Fruit fly (Drosophila melanogaster) whole organism, embryonic: Measurements from ENCODE around the gene CG6724.

Source experiments
- Bgb ChIP-seq: fragments of 200-800 bp; sonication (Bioruptor generic); IDR thresholded peaks from 2 replicates; pipeline ENCODE4 v1.3.6; 2022; ENCODE audit warnings: missing biosample characterization, missing genetic modification characterization; ENCODE audit not compliant: partially characterized antibody
- CG10979 ChIP-seq: fragments of 200-800 bp; sonication (Bioruptor generic); optimal IDR thresholded peaks from 2 replicates; lab custom pipeline; 2018; ENCODE audit warnings: missing biosample characterization, mild to moderate bottlenecking, missing genetic modification characterization, moderate library complexity
- CG13287 ChIP-seq: fragments of 200-800 bp; sonication (Bioruptor generic); IDR thresholded peaks from 2 replicates; pipeline ENCODE4 v1.3.6; 2022; ENCODE audit warnings: missing biosample characterization, missing genetic modification characterization; ENCODE audit not compliant: partially characterized antibody
- CG13624 ChIP-seq: fragments of 200-800 bp; sonication (Bioruptor generic); optimal IDR thresholded peaks from 2 replicates; lab custom pipeline; 2016; ENCODE audit warnings: missing biosample characterization, missing genetic modification characterization
- CG18599 ChIP-seq: fragments of 200-800 bp; sonication (Bioruptor generic); optimal IDR thresholded peaks from 3 replicates; lab custom pipeline; 2017; ENCODE audit warnings: missing biosample characterization, missing genetic modification characterization, mild to moderate bottlenecking, moderate library complexity, missing genetic modification reagents
- CG18619 ChIP-seq: fragments of 200-800 bp; sonication (Bioruptor generic); optimal IDR thresholded peaks from 3 replicates; lab custom pipeline; 2017; ENCODE audit warnings: missing biosample characterization, mild to moderate bottlenecking, missing genetic modification characterization
- CG31388 ChIP-seq: fragments of 200-800 bp; sonication (Bioruptor generic); optimal IDR thresholded peaks from 2 replicates; lab custom pipeline; 2016; ENCODE audit warnings: missing biosample characterization, missing genetic modification characterization
- CG3163 ChIP-seq: fragments of 200-800 bp; sonication (Bioruptor generic); optimal IDR thresholded peaks from 3 replicates; lab custom pipeline; 2016; ENCODE audit warnings: missing biosample characterization, missing genetic modification characterization
- CG3281 ChIP-seq: fragments of 200-800 bp; sonication (Bioruptor generic); optimal IDR thresholded peaks from 3 replicates; lab custom pipeline; 2017; ENCODE audit warnings: missing biosample characterization, mild to moderate bottlenecking, missing genetic modification characterization
- CG6175 ChIP-seq: fragments of 200-800 bp; sonication (Bioruptor generic); IDR thresholded peaks from 3 replicates; pipeline ENCODE4 v1.3.6; 2022; ENCODE audit warnings: missing biosample characterization, missing genetic modification characterization
- CG6654 ChIP-seq: fragments of 200-800 bp; sonication (Bioruptor generic); optimal IDR thresholded peaks from 2 replicates; lab custom pipeline; 2017; ENCODE audit warnings: missing biosample characterization, mild to moderate bottlenecking, missing genetic modification characterization
- CG8281 ChIP-seq: fragments of 200-800 bp; sonication (Bioruptor generic); optimal IDR thresholded peaks from 2 replicates; lab custom pipeline; 2018; ENCODE audit warnings: missing biosample characterization, mild to moderate bottlenecking, missing genetic modification characterization, moderate library complexity
- CG8944 ChIP-seq: fragments of 200-800 bp; sonication (Bioruptor generic); optimal IDR thresholded peaks from 3 replicates; lab custom pipeline; 2016; ENCODE audit warnings: missing biosample characterization, missing genetic modification characterization
- Deaf1 ChIP-seq: fragments of 200-800 bp; optimal IDR thresholded peaks from 3 replicates; lab custom pipeline; 2019; ENCODE audit warnings: missing biosample characterization, mild to moderate bottlenecking, missing genetic modification characterization, moderate library complexity
- Dip3 ChIP-seq: fragments of 200-800 bp; sonication (Bioruptor generic); optimal IDR thresholded peaks from 3 replicates; lab custom pipeline; 2016; ENCODE audit warnings: missing biosample characterization, missing genetic modification characterization
- ERR ChIP-seq: fragments of 200-800 bp; sonication (Bioruptor generic); optimal IDR thresholded peaks from 2 replicates; lab custom pipeline; 2016; ENCODE audit warnings: missing biosample characterization, missing genetic modification characterization
- Ets97D ChIP-seq: fragments of 200-800 bp; sonication (Bioruptor generic); optimal IDR thresholded peaks from 3 replicates; lab custom pipeline; 2016; ENCODE audit warnings: missing biosample characterization, missing genetic modification characterization
- HLH4C ChIP-seq: fragments of 200-800 bp; sonication (Bioruptor generic); IDR thresholded peaks from 3 replicates; pipeline ENCODE4 v1.3.6; 2022; ENCODE audit warnings: missing biosample characterization, missing genetic modification characterization; ENCODE audit not compliant: partially characterized antibody
- Hey ChIP-seq: fragments of 200-800 bp; sonication (Bioruptor generic); optimal IDR thresholded peaks from 3 replicates; lab custom pipeline; 2018; ENCODE audit warnings: missing biosample characterization, mild to moderate bottlenecking, missing genetic modification characterization
- Hr3 ChIP-seq: fragments of 200-800 bp; sonication (Bioruptor generic); optimal IDR thresholded peaks from 3 replicates; lab custom pipeline; 2016; ENCODE audit warnings: missing biosample characterization, missing genetic modification characterization
- Lhr ChIP-seq: fragments of 200-800 bp; sonication (Bioruptor generic); optimal IDR thresholded peaks from 3 replicates; lab custom pipeline; 2017; ENCODE audit warnings: mild to moderate bottlenecking, missing biosample characterization, missing genetic modification reagents, missing genetic modification characterization
- Med ChIP-seq: fragments of 200-800 bp; sonication (Bioruptor generic); peaks from one replicate; lab custom pipeline; 2016; ENCODE audit warnings: missing biosample characterization, missing genetic modification characterization, mild to moderate bottlenecking, inconsistent platforms, moderate library complexity
- Mrtf ChIP-seq: fragments of 200-800 bp; sonication (Bioruptor generic); IDR thresholded peaks from 3 replicates; pipeline ENCODE4 v1.3.6; 2022; ENCODE audit warnings: missing biosample characterization, missing genetic modification characterization
- NC2β ChIP-seq: fragments of 200-800 bp; sonication (Bioruptor generic); optimal IDR thresholded peaks from 2 replicates; lab custom pipeline; 2016; ENCODE audit warnings: missing biosample characterization, missing genetic modification characterization
- Nf-YC ChIP-seq: fragments of 200-800 bp; optimal IDR thresholded peaks from 3 replicates; lab custom pipeline; 2019; ENCODE audit warnings: missing biosample characterization, mild to moderate bottlenecking, missing genetic modification characterization, moderate library complexity
- Stat92E ChIP-seq, 3 experiments: fragments of >200 bp in 2 of 3; fragments of 200-800 bp in 1 of 3; sonication (Bioruptor generic) in 1 of 3; optimal IDR thresholded peaks; 2 replicates each; lab custom pipeline; 2017 to 2019; ENCODE audit warnings: missing biosample characterization in 3 of 3, missing genetic modification characterization in 3 of 3, mild to moderate bottlenecking in 1 of 3, moderate library complexity in 1 of 3
- Taf1 ChIP-seq: fragments of 200-800 bp; sonication (Bioruptor generic); IDR thresholded peaks from 2 replicates; pipeline ENCODE4 v1.3.6; 2022; ENCODE audit warnings: missing biosample characterization, missing genetic modification characterization
- Usf ChIP-seq: fragments of 200-800 bp; sonication (Bioruptor generic); optimal IDR thresholded peaks from 2 replicates; lab custom pipeline; 2017; ENCODE audit warnings: missing genotype, missing biosample characterization, missing genetic modification characterization
- ab ChIP-seq: fragments of 200-800 bp; sonication (Bioruptor generic); optimal IDR thresholded peaks from 2 replicates; lab custom pipeline; 2016; ENCODE audit warnings: missing biosample characterization, missing genetic modification characterization
- ato ChIP-seq: fragments of 200-800 bp; sonication (Bioruptor generic); IDR thresholded peaks from 2 replicates; pipeline ENCODE4 v1.3.6; 2022; ENCODE audit warnings: missing biosample characterization, missing genetic modification characterization; ENCODE audit not compliant: partially characterized antibody
- bcd ChIP-seq: fragments of 200-800 bp; sonication (Bioruptor generic); optimal IDR thresholded peaks from 2 replicates; lab custom pipeline; 2017; ENCODE audit warnings: missing biosample characterization, mild to moderate bottlenecking, missing genetic modification characterization
- bigmax ChIP-seq: fragments of 200-800 bp; sonication (Bioruptor generic); optimal IDR thresholded peaks from 2 replicates; lab custom pipeline; 2018; ENCODE audit warnings: missing biosample characterization, mild to moderate bottlenecking, missing genetic modification characterization
- br ChIP-seq: fragments of >200 bp; optimal IDR thresholded peaks from 2 replicates; lab custom pipeline; 2017
- crc ChIP-seq: fragments of 200-800 bp; sonication (Bioruptor generic); optimal IDR thresholded peaks from 2 replicates; lab custom pipeline; 2016; ENCODE audit warnings: missing biosample characterization, missing genetic modification characterization
- croc ChIP-seq: fragments of 200-800 bp; sonication (Bioruptor generic); conservative IDR thresholded peaks from 3 replicates; pipeline ENCODE4 v1.3.6; 2022; ENCODE audit warnings: missing biosample characterization, missing genetic modification characterization
- crol ChIP-seq: fragments of 200-800 bp; sonication (Bioruptor generic); IDR thresholded peaks from 2 replicates; pipeline ENCODE4 v1.3.6; 2022; ENCODE audit warnings: missing biosample characterization, missing genetic modification characterization
- fd3F ChIP-seq: fragments of 200-800 bp; sonication (Bioruptor generic); optimal IDR thresholded peaks from 2 replicates; lab custom pipeline; 2018; ENCODE audit warnings: missing biosample characterization, mild to moderate bottlenecking, missing genetic modification characterization, moderate library complexity
- hkb ChIP-seq, 2 experiments: fragments of 200-800 bp in 1 of 2; fragments of >200 bp in 1 of 2; sonication (Bioruptor generic) in 1 of 2; IDR thresholded peaks in 1 of 2; optimal IDR thresholded peaks in 1 of 2; 2 replicates each; pipeline versions ENCODE4 v1.3.6 to Lab custom; 2017 to 2022; ENCODE audit warnings: missing biosample characterization in 1 of 2, missing genetic modification characterization in 1 of 2
- klu ChIP-seq: fragments of 200-800 bp; sonication (Bioruptor generic); IDR thresholded peaks from 2 replicates; pipeline ENCODE4 v1.3.6; 2022; ENCODE audit warnings: missing biosample characterization, missing genetic modification characterization
- maf-S ChIP-seq: fragments of 200-800 bp; sonication (Bioruptor generic); optimal IDR thresholded peaks from 2 replicates; lab custom pipeline; 2016; ENCODE audit warnings: missing biosample characterization, missing genetic modification characterization
- pnt ChIP-seq: fragments of 200-800 bp; sonication (Bioruptor generic); optimal IDR thresholded peaks from 3 replicates; lab custom pipeline; 2016; ENCODE audit warnings: missing biosample characterization, missing genetic modification characterization
- row ChIP-seq: fragments of 200-800 bp; sonication (Bioruptor generic); IDR thresholded peaks from 3 replicates; pipeline ENCODE4 v1.3.6; 2022; ENCODE audit warnings: missing biosample characterization, missing genetic modification characterization
- so ChIP-seq: fragments of 200-800 bp; sonication (Bioruptor generic); IDR thresholded peaks from 3 replicates; pipeline ENCODE4 v1.3.6; 2022; ENCODE audit warnings: missing biosample characterization, missing genetic modification characterization
- sob ChIP-seq: fragments of 200-800 bp; sonication (Bioruptor generic); IDR thresholded peaks from 2 replicates; pipeline ENCODE4 v1.3.6; 2022; ENCODE audit warnings: missing biosample characterization, missing genetic modification characterization
- tgo ChIP-seq: fragments of 200-800 bp; sonication (Bioruptor generic); IDR thresholded peaks from 3 replicates; pipeline ENCODE4 v1.3.6; 2022; ENCODE audit warnings: missing biosample characterization, missing genetic modification characterization

Gene CG6724

DNA sequence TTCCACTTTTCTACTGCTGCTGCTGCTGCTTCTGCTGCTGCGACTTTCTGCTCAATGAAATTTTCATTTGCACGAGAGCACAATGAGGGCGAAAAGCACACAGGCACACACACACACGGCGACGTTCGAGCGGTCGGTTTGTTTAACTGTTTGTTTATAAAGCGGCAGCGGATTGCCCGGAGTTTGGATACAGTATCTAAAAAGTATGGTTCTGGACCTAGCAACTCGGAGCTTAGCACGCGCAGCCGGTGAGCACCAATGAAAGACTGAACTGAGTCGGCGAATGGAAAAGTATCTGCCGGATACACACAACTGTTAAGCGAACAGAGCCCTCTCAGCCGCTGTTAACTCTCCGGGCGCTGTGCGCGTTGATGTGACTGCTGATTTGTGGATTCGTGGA lies 13.7 kb downstream of the CG6724 start, which contains the start of gene CG17124 (continued):
- TF ChIP-seq croc (GFP tag; lab: Robert Waterston, UW), result no peak
- no peak for TF ChIP-seq Hr3 (GFP tag; lab: Kevin White, UChicago)
- TF ChIP-seq bcd (GFP tag; lab: Kevin White, UChicago), result peak; percentile 18
- TF ChIP-seq CG6654 (GFP tag; lab: Kevin White, UChicago), result no peak
- TF ChIP-seq NC2β (GFP tag; lab: Kevin White, UChicago), result no peak
- no peak for TF ChIP-seq crc (GFP tag; lab: Kevin White, UChicago)
- TF ChIP-seq Hey, result no peak
- no peak for TF ChIP-seq Stat92E (GFP tag; optimal IDR thresholded peaks at IDR 0.05; lab: Kevin White, UChicago)
- TF ChIP-seq Nf-YC, result peak; percentile 69
- TF ChIP-seq pnt, result no peak
- TF ChIP-seq CG31388 (GFP tag; lab: Kevin White, UChicago), result no peak
- no peak for TF ChIP-seq CG8281 (tag; lab: Kevin White, UChicago)
- TF ChIP-seq Med (GFP tag; lab: Kevin White, UChicago), result peak; percentile 91
- no peak for TF ChIP-seq ab
- peak; percentile 75 for TF ChIP-seq Deaf1
- no peak for TF ChIP-seq Taf1
- TF ChIP-seq CG13287 (GFP tag; lab: Robert Waterston, UW), result peak; percentile 55; the same call in 1 of the 2 replicates
- TF ChIP-seq CG3163 (GFP tag; lab: Kevin White, UChicago), result peak; percentile 39
- TF ChIP-seq Mrtf (GFP tag; lab: Robert Waterston, UW), result no peak
- TF ChIP-seq CG10979 (tag; lab: Kevin White, UChicago), result no peak
- TF ChIP-seq bigmax (GFP tag; lab: Kevin White, UChicago), result peak; percentile 10
- no peak for TF ChIP-seq Dip3 (GFP tag; lab: Kevin White, UChicago)
- TF ChIP-seq crol (GFP tag; lab: Robert Waterston, UW), result no peak
- no peak for TF ChIP-seq tgo (GFP tag; lab: Robert Waterston, UW)
- TF ChIP-seq row, result no peak; the same call in 2 of the 3 replicates
- no peak for TF ChIP-seq maf-S (GFP tag; lab: Kevin White, UChicago)
- TF ChIP-seq CG18619, result no peak
- TF ChIP-seq ERR (GFP tag; lab: Kevin White, UChicago), result peak; percentile 12
- TF ChIP-seq sob (GFP tag; lab: Robert Waterston, UW), result peak; percentile 57; the same call in 1 of the 2 replicates
- TF ChIP-seq ato, result 0 out of 2 replicates have a peak, but pooled peaks have one; percentile 9
- peak; percentile 51 for TF ChIP-seq CG18599
- peak; percentile 63 for TF ChIP-seq Bgb (GFP tag; lab: Robert Waterston, UW)
- TF ChIP-seq klu (GFP tag; lab: Robert Waterston, UW), result no peak
- TF ChIP-seq Ets97D (GFP tag; lab: Kevin White, UChicago), result no peak
- no peak for TF ChIP-seq hkb (optimal IDR thresholded peaks at IDR 0.05; lab: Kevin White, UChicago)
- TF ChIP-seq hkb (GFP tag; IDR thresholded peaks at IDR 0.05; lab: Robert Waterston, UW), result peak; percentile 62
- no peak for TF ChIP-seq Lhr (GFP tag; lab: Kevin White, UChicago)
- TF ChIP-seq CG8944 (GFP tag; lab: Kevin White, UChicago), result no peak
- peak; percentile 47 for TF ChIP-seq CG3281
- TF ChIP-seq HLH4C, result peak; percentile 41; the same call in 1 of the 3 replicates
- TF ChIP-seq CG13624 (GFP tag; lab: Kevin White, UChicago), result peak; percentile 4
- TF ChIP-seq CG6175 (GFP tag; lab: Robert Waterston, UW), result no peak
- TF ChIP-seq br (lab: Kevin White, UChicago), result no peak
- no peak for TF ChIP-seq Usf (GFP tag; lab: Kevin White, UChicago)
- no peak for TF ChIP-seq fd3F (GFP tag; lab: Kevin White, UChicago)
- no peak for TF ChIP-seq so (GFP tag; lab: Robert Waterston, UW)
